Fruit fly (Drosophila melanogaster): ENCODE results near the gene CG12637.

Gene CG12637

dm6 chrX:10628874-10629273 lies 44.4 kb downstream of the CG12637 start (continued):
- TF ChIP-seq p53 (GFP tag; optimal IDR thresholded peaks at IDR 0.05) (no peak), al (GFP tag; IDR thresholded peaks at IDR 0.05) (no peak), eve (GFP tag; optimal IDR thresholded peaks at IDR 0.05) (no peak), Asciz (GFP tag; optimal IDR thresholded peaks at IDR 0.05) (peak; percentile 9), MBD-R2 (GFP tag; IDR thresholded peaks at IDR 0.05) (no peak)

- TF ChIP-seq CG12659 (GFP tag; optimal IDR thresholded peaks at IDR 0.05): no peak
- TF ChIP-seq seq (GFP tag; IDR thresholded peaks at IDR 0.05): peak; percentile 64; the same call in 1 of the 2 replicates
- no peak for TF ChIP-seq sima (GFP tag; optimal IDR thresholded peaks at IDR 0.05)
- TF ChIP-seq CG1832 (GFP tag; optimal IDR thresholded peaks at IDR 0.05): no peak
- TF ChIP-seq vnd (GFP tag; IDR thresholded peaks at IDR 0.05; ENCODE audit: partially characterized antibody): no peak
- no peak for TF ChIP-seq CG7556 (GFP tag; optimal IDR thresholded peaks at IDR 0.05)
- TF ChIP-seq Lhr (GFP tag; optimal IDR thresholded peaks at IDR 0.05): no peak
- no peak for TF ChIP-seq CG8765 (GFP tag; IDR thresholded peaks at IDR 0.05)
- TF ChIP-seq Usf (GFP tag; optimal IDR thresholded peaks at IDR 0.05): no peak
- no peak for TF ChIP-seq sug (tag; optimal IDR thresholded peaks at IDR 0.05)
- TF ChIP-seq Pdp1 (GFP tag; optimal IDR thresholded peaks at IDR 0.05): no peak
- TF ChIP-seq Vsx1 (GFP tag; optimal IDR thresholded peaks at IDR 0.05): no peak
- TF ChIP-seq hth (optimal IDR thresholded peaks at IDR 0.05): no peak
- TF ChIP-seq zf30C (GFP tag; optimal IDR thresholded peaks at IDR 0.05): peak; percentile 0
- no peak for TF ChIP-seq CG10209 (GFP tag; optimal IDR thresholded peaks at IDR 0.05)
- TF ChIP-seq Gsc (GFP tag; IDR thresholded peaks at IDR 0.05): no peak
- no peak for TF ChIP-seq CG8089 (GFP tag; optimal IDR thresholded peaks at IDR 0.05)
- TF ChIP-seq jigr1 (GFP tag; IDR thresholded peaks at IDR 0.05): no peak
- no peak for TF ChIP-seq CG4707 (GFP tag; optimal IDR thresholded peaks at IDR 0.05)
- no peak for TF ChIP-seq luna (GFP tag; optimal IDR thresholded peaks at IDR 0.05)
- no peak for TF ChIP-seq gfzf (GFP tag; optimal IDR thresholded peaks at IDR 0.05)
- no peak for TF ChIP-seq D (optimal IDR thresholded peaks at IDR 0.05)
- no peak for TF ChIP-seq D (GFP tag; optimal IDR thresholded peaks at IDR 0.05)
- peak; percentile 26 to 39 for TF ChIP-seq Trl (optimal IDR thresholded peaks at IDR 0.05)
- no peak for TF ChIP-seq Trl (GFP tag; optimal IDR thresholded peaks at IDR 0.05)
- no peak for TF ChIP-seq CG18011 (GFP tag; optimal IDR thresholded peaks at IDR 0.05)
- TF ChIP-seq Bdp1 (GFP tag; optimal IDR thresholded peaks at IDR 0.05): no peak
- TF ChIP-seq CG14014 (GFP tag; IDR thresholded peaks at IDR 0.05): no peak
- TF ChIP-seq Rfx (GFP tag; IDR thresholded peaks at IDR 0.05): no peak
- no peak for TF ChIP-seq CG12769 (tag; optimal IDR thresholded peaks at IDR 0.05)
- TF ChIP-seq CG17829 (tag; optimal IDR thresholded peaks at IDR 0.05): no peak
- no peak for TF ChIP-seq bigmax (GFP tag; optimal IDR thresholded peaks at IDR 0.05)
- TF ChIP-seq Side (GFP tag; optimal IDR thresholded peaks at IDR 0.05): no peak
- no peak for TF ChIP-seq pros (GFP tag; optimal IDR thresholded peaks at IDR 0.05)
- TF ChIP-seq crp (GFP tag; optimal IDR thresholded peaks at IDR 0.05): peak in 1 of 2 experiments; percentile 54
- no peak for TF ChIP-seq gsb-n (tag; optimal IDR thresholded peaks at IDR 0.05)
- TF ChIP-seq psq (GFP tag; optimal IDR thresholded peaks at IDR 0.05): no peak
- no peak for TF ChIP-seq zen (tag; optimal IDR thresholded peaks at IDR 0.05)
- TF ChIP-seq hb (GFP tag; IDR thresholded peaks at IDR 0.05; ENCODE audit: partially characterized antibody): no peak
- no peak for TF ChIP-seq Kr (GFP tag; optimal IDR thresholded peaks at IDR 0.05)
- peak; percentile 3 for TF ChIP-seq Deaf1 (tag; optimal IDR thresholded peaks at IDR 0.05)
- TF ChIP-seq CG2129 (GFP tag; IDR thresholded peaks at IDR 0.05; ENCODE audit: partially characterized antibody): no peak
- no peak for TF ChIP-seq kni (GFP tag; optimal IDR thresholded peaks at IDR 0.05)
- no peak for TF ChIP-seq sd (tag; optimal IDR thresholded peaks at IDR 0.05)
These were observed 46.1 kb downstream of the CG12637 start, which contains the start of the genes CG9806 and X11Lbeta for dm6 chrX:10627062-10627756. TSS of gene CG9806 (minus strand) at chrX:10627112. TSS of gene X11Lbeta (plus strand) at chrX:10627737.
